Fruit fly (Drosophila melanogaster) whole organism, embryonic: ENCODE measurements around the gene Atg5.
A peak's percentile ranks its signal among the peaks of the same experiment; 100 is the strongest.

Source experiments
- Bgb ChIP-seq: fragments of 200-800 bp; sonication (Bioruptor generic); IDR thresholded peaks from 2 replicates; pipeline ENCODE4 v1.3.6; 2022; ENCODE audit warnings: missing biosample characterization, missing genetic modification characterization; ENCODE audit not compliant: partially characterized antibody
- CG10209 ChIP-seq: fragments of 200-800 bp; sonication (Bioruptor generic); optimal IDR thresholded peaks from 3 replicates; lab custom pipeline; 2017; ENCODE audit warnings: missing biosample characterization, mild to moderate bottlenecking, missing genetic modification characterization, missing genetic modification reagents
- CG10366 ChIP-seq: fragments of 200-800 bp; sonication (Bioruptor generic); IDR thresholded peaks from 2 replicates; pipeline ENCODE4 v1.3.6; 2022; ENCODE audit warnings: missing biosample characterization, missing genetic modification characterization
- CG10431 ChIP-seq: fragments of 200-800 bp; sonication (Bioruptor generic); optimal IDR thresholded peaks from 3 replicates; lab custom pipeline; 2018; ENCODE audit warnings: missing biosample characterization, mild to moderate bottlenecking, missing genetic modification characterization
- CG10959 ChIP-seq: fragments of 200-800 bp; sonication (Bioruptor generic); IDR thresholded peaks from 2 replicates; pipeline ENCODE4 v1.3.6; 2022; ENCODE audit warnings: missing biosample characterization, missing genetic modification characterization
- CG11093 ChIP-seq: fragments of 200-800 bp; sonication (Bioruptor generic); IDR thresholded peaks from 3 replicates; pipeline ENCODE4 v1.3.6; 2022; ENCODE audit warnings: missing biosample characterization, missing genetic modification characterization
- CG13123 ChIP-seq: fragments of 200-800 bp; sonication (Bioruptor generic); optimal IDR thresholded peaks from 2 replicates; lab custom pipeline; 2016; ENCODE audit warnings: missing biosample characterization, missing genetic modification characterization
- CG14050 ChIP-seq: fragments of 200-800 bp; sonication (Bioruptor generic); IDR thresholded peaks from 3 replicates; pipeline ENCODE4 v1.3.6; 2022; ENCODE audit warnings: missing biosample characterization, missing genetic modification characterization
- CG14667 ChIP-seq: fragments of 200-800 bp; sonication (Bioruptor generic); IDR thresholded peaks from 2 replicates; pipeline ENCODE4 v1.3.6; 2022; ENCODE audit warnings: missing biosample characterization, missing genetic modification characterization
- CG17328 ChIP-seq: fragments of 200-800 bp; sonication (Bioruptor generic); IDR thresholded peaks from 2 replicates; pipeline ENCODE4 v1.3.6; 2022; ENCODE audit warnings: missing biosample characterization, missing genetic modification characterization
- CG17385 ChIP-seq: fragments of 200-800 bp; sonication (Bioruptor generic); optimal IDR thresholded peaks from 3 replicates; lab custom pipeline; 2018; ENCODE audit warnings: missing biosample characterization, mild to moderate bottlenecking, missing genetic modification characterization
- CG17802 ChIP-seq: fragments of 200-800 bp; sonication (Bioruptor generic); optimal IDR thresholded peaks from 2 replicates; lab custom pipeline; 2018; ENCODE audit warnings: missing biosample characterization, mild to moderate bottlenecking, missing genetic modification characterization, moderate library complexity
- CG18476 ChIP-seq: fragments of 200-800 bp; sonication (Bioruptor generic); optimal IDR thresholded peaks from 2 replicates; lab custom pipeline; 2016; ENCODE audit warnings: missing biosample characterization, mild to moderate bottlenecking, missing genetic modification characterization
- CG2875 ChIP-seq: fragments of 200-800 bp; sonication (Bioruptor generic); optimal IDR thresholded peaks from 2 replicates; lab custom pipeline; 2017; ENCODE audit warnings: missing biosample characterization, mild to moderate bottlenecking, missing genetic modification characterization, missing genetic modification reagents
- CG31441 ChIP-seq: fragments of 200-800 bp; sonication (Bioruptor generic); IDR thresholded peaks from 2 replicates; pipeline ENCODE4 v1.3.6; 2022; ENCODE audit warnings: missing biosample characterization, missing genetic modification characterization
- CG32532 ChIP-seq: fragments of 200-800 bp; sonication (Bioruptor generic); IDR thresholded peaks from 2 replicates; pipeline ENCODE4 v1.3.6; 2022; ENCODE audit warnings: missing biosample characterization, missing genetic modification characterization
- CG4854 ChIP-seq: fragments of 200-800 bp; sonication (Bioruptor generic); optimal IDR thresholded peaks from 2 replicates; lab custom pipeline; 2016; ENCODE audit warnings: missing biosample characterization, missing genetic modification characterization, inconsistent platforms
- CG6765 ChIP-seq: fragments of 200-800 bp; sonication (Bioruptor generic); optimal IDR thresholded peaks from 3 replicates; lab custom pipeline; 2017; ENCODE audit warnings: missing biosample characterization, mild to moderate bottlenecking, missing genetic modification characterization
- CG6791 ChIP-seq: fragments of 200-800 bp; sonication (Bioruptor generic); IDR thresholded peaks from 3 replicates; pipeline ENCODE4 v1.3.6; 2022; ENCODE audit warnings: missing biosample characterization, missing genetic modification characterization; ENCODE audit not compliant: partially characterized antibody
- CG8281 ChIP-seq: fragments of 200-800 bp; sonication (Bioruptor generic); optimal IDR thresholded peaks from 2 replicates; lab custom pipeline; 2018; ENCODE audit warnings: missing biosample characterization, mild to moderate bottlenecking, missing genetic modification characterization, moderate library complexity
- CG8290 ChIP-seq, 3 experiments: fragments of 200-800 bp; sonication (Bioruptor generic); optimal IDR thresholded peaks; 2 replicates each; lab custom pipeline; 2016 to 2019; ENCODE audit warnings: missing biosample characterization in 3 of 3, missing genetic modification characterization in 3 of 3, mild to moderate bottlenecking in 2 of 3, moderate library complexity in 1 of 3
- CG9609 ChIP-seq: fragments of 200-800 bp; sonication (Bioruptor generic); optimal IDR thresholded peaks from 3 replicates; lab custom pipeline; 2016; ENCODE audit warnings: missing biosample characterization, missing genetic modification characterization
- Dfd ChIP-seq, 2 experiments: fragments of >200 bp; optimal IDR thresholded peaks; 2 replicates each; lab custom pipeline; 2017; ENCODE audit warnings: missing biosample characterization in 2 of 2, missing genetic modification characterization in 2 of 2
- Dp ChIP-seq: fragments of 200-800 bp; sonication (Bioruptor generic); optimal IDR thresholded peaks from 2 replicates; lab custom pipeline; 2018; ENCODE audit warnings: missing biosample characterization, mild to moderate bottlenecking, missing genetic modification characterization, moderate library complexity
- Drgx ChIP-seq: fragments of 200-800 bp; sonication (Bioruptor generic); IDR thresholded peaks from 2 replicates; pipeline ENCODE4 v1.3.6; 2022; ENCODE audit warnings: missing biosample characterization, missing genetic modification characterization
- H15 ChIP-seq: fragments of 200-800 bp; sonication (Bioruptor generic); IDR thresholded peaks from 3 replicates; pipeline ENCODE4 v1.3.6; 2022; ENCODE audit warnings: missing biosample characterization, missing genetic modification characterization
- Hr78 ChIP-seq, 2 experiments: fragments of 200-800 bp in 1 of 2; fragments of >200 bp in 1 of 2; sonication (Bioruptor generic) in 1 of 2; optimal IDR thresholded peaks; 2 replicates each; lab custom pipeline; 2017 to 2019; ENCODE audit warnings: missing biosample characterization in 2 of 2, missing genetic modification characterization in 2 of 2, mild to moderate bottlenecking in 1 of 2, moderate library complexity in 1 of 2
- Oli ChIP-seq: fragments of 200-800 bp; sonication (Bioruptor generic); optimal IDR thresholded peaks from 2 replicates; lab custom pipeline; 2018; ENCODE audit warnings: missing biosample characterization, mild to moderate bottlenecking, missing genetic modification characterization, moderate library complexity
- PHDP ChIP-seq: fragments of 200-800 bp; sonication (Bioruptor generic); optimal IDR thresholded peaks from 3 replicates; lab custom pipeline; 2018; ENCODE audit warnings: missing biosample characterization, mild to moderate bottlenecking, missing genetic modification characterization, moderate library complexity
- Ptx1 ChIP-seq: fragments of 200-800 bp; sonication (Bioruptor generic); IDR thresholded peaks from 2 replicates; pipeline ENCODE4 v1.3.6; 2022; ENCODE audit warnings: missing biosample characterization, missing genetic modification characterization
- Sry-δ ChIP-seq: fragments of 200-800 bp; sonication (Bioruptor generic); optimal IDR thresholded peaks from 2 replicates; lab custom pipeline; 2016; ENCODE audit warnings: missing biosample characterization, missing genetic modification characterization
- ash1 ChIP-seq: fragments of 200-800 bp; sonication (Bioruptor generic); optimal IDR thresholded peaks from 2 replicates; lab custom pipeline; 2018; ENCODE audit warnings: missing biosample characterization, mild to moderate bottlenecking, missing genetic modification characterization
- br ChIP-seq: fragments of >200 bp; optimal IDR thresholded peaks from 2 replicates; lab custom pipeline; 2017
- chinmo ChIP-seq: fragments of 200-800 bp; sonication (Bioruptor generic); IDR thresholded peaks from 4 replicates; pipeline ENCODE4 v1.3.6; 2022; ENCODE audit warnings: missing biosample characterization, missing genetic modification characterization; ENCODE audit not compliant: partially characterized antibody
- croc ChIP-seq: fragments of 200-800 bp; sonication (Bioruptor generic); conservative IDR thresholded peaks from 3 replicates; pipeline ENCODE4 v1.3.6; 2022; ENCODE audit warnings: missing biosample characterization, missing genetic modification characterization
- exex ChIP-seq: fragments of 200-800 bp; sonication (Bioruptor generic); optimal IDR thresholded peaks from 4 replicates; lab custom pipeline; 2018; ENCODE audit warnings: missing biosample characterization, mild to moderate bottlenecking, missing genetic modification characterization, moderate library complexity
- inv ChIP-seq: fragments of 200-800 bp; sonication (Bioruptor generic); IDR thresholded peaks from 2 replicates; pipeline ENCODE4 v1.3.6; 2022; ENCODE audit warnings: missing biosample characterization, missing genetic modification characterization; ENCODE audit not compliant: partially characterized antibody
- kni ChIP-seq: fragments of 200-800 bp; sonication (Bioruptor generic); optimal IDR thresholded peaks from 3 replicates; lab custom pipeline; 2017; ENCODE audit warnings: mild to moderate bottlenecking, missing biosample characterization, missing genetic modification reagents, missing genetic modification characterization
- lilli ChIP-seq: fragments of 200-800 bp; sonication (Bioruptor generic); optimal IDR thresholded peaks from 3 replicates; lab custom pipeline; 2016; ENCODE audit warnings: missing biosample characterization, missing genetic modification characterization
- mam ChIP-seq: fragments of 200-800 bp; sonication (Bioruptor generic); optimal IDR thresholded peaks from 3 replicates; lab custom pipeline; 2016; ENCODE audit warnings: missing biosample characterization, missing genetic modification characterization
- nerfin-2 ChIP-seq: fragments of 200-800 bp; sonication (Bioruptor generic); IDR thresholded peaks from 2 replicates; pipeline ENCODE4 v1.3.6; 2022; ENCODE audit warnings: missing biosample characterization, missing genetic modification characterization; ENCODE audit not compliant: partially characterized antibody
- pan ChIP-seq, 4 experiments: fragments of >200 bp in 3 of 4; fragments of 200-800 bp in 1 of 4; sonication (Bioruptor generic) in 1 of 4; optimal IDR thresholded peaks in 3 of 4; IDR thresholded peaks in 1 of 4; 2 replicates each; pipeline versions ENCODE4 v1.3.6 to Lab custom; 2017 to 2022; ENCODE audit warnings: missing biosample characterization in 2 of 4, missing genetic modification characterization in 2 of 4, mixed read lengths in 1 of 4
- prd ChIP-seq, 3 experiments: fragments of >200 bp in 2 of 3; fragments of 200-800 bp in 1 of 3; sonication (Bioruptor generic) in 1 of 3; optimal IDR thresholded peaks in 2 of 3; IDR thresholded peaks in 1 of 3; 2 replicates in 2 of 3; 3 replicates in 1 of 3; pipeline versions ENCODE4 v1.3.6 to Lab custom; 2017 to 2022; ENCODE audit warnings: missing biosample characterization in 1 of 3, missing genetic modification characterization in 1 of 3
- pum ChIP-seq: fragments of 200-800 bp; sonication (Bioruptor generic); optimal IDR thresholded peaks from 2 replicates; lab custom pipeline; 2016; ENCODE audit warnings: missing biosample characterization, missing genetic modification characterization
- seq ChIP-seq: fragments of 200-800 bp; sonication (Bioruptor generic); IDR thresholded peaks from 2 replicates; pipeline ENCODE4 v1.3.6; 2022; ENCODE audit warnings: missing biosample characterization, missing genetic modification characterization
- stwl ChIP-seq: fragments of 200-800 bp; sonication (Bioruptor generic); optimal IDR thresholded peaks from 3 replicates; lab custom pipeline; 2018; ENCODE audit warnings: missing biosample characterization, mild to moderate bottlenecking, missing genetic modification characterization, moderate library complexity
- tna ChIP-seq: fragments of 200-800 bp; sonication (Bioruptor generic); IDR thresholded peaks from 2 replicates; pipeline ENCODE4 v1.3.6; 2022; ENCODE audit warnings: missing biosample characterization, missing genetic modification characterization; ENCODE audit not compliant: partially characterized antibody
- trem ChIP-seq: fragments of 200-800 bp; optimal IDR thresholded peaks from 3 replicates; lab custom pipeline; 2019; ENCODE audit warnings: missing biosample characterization, mild to moderate bottlenecking, missing genetic modification characterization, moderate library complexity
- vnd ChIP-seq: fragments of 200-800 bp; sonication (Bioruptor generic); IDR thresholded peaks from 3 replicates; pipeline ENCODE4 v1.3.6; 2022; ENCODE audit warnings: missing biosample characterization, missing genetic modification characterization; ENCODE audit not compliant: partially characterized antibody

Atg5 gene

DNA sequence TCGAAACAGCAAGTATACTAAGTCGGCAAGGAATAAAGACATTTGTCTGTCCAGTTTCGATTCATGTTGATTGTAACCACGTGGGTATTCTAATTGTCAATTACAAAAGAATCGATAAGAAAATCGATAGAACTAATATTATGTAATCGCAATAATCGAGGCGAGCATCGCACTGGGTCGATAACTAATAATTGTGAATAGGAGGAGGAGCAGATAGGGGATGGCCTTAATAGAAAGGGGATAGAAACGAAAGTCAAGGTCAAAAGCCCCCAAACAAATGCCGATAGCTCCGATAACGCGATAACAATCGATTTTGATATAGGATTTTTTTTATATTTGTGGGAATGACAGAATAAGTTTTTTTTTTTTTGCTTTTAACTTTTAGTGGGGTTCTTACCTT is 38.6 kb downstream of the Atg5 start (continued):
- TF ChIP-seq CG11093 (GFP tag; lab: Robert Waterston, UW) (no peak), CG18476 (GFP tag; lab: Kevin White, UChicago) (no peak), inv (GFP tag; lab: Robert Waterston, UW) (0 out of 2 replicates have a peak, but pooled peaks have one; percentile 36), seq (GFP tag; lab: Robert Waterston, UW) (no peak), CG9609 (GFP tag; lab: Kevin White, UChicago) (no peak), CG17385 (GFP tag; lab: Kevin White, UChicago) (no peak), CG6765 (no peak), nerfin-2 (GFP tag; lab: Robert Waterston, UW) (peak; percentile 65; the same call in 1 of the 2 replicates), Drgx (GFP tag; lab: Robert Waterston, UW) (no peak), kni (no peak), stwl (tag; lab: Kevin White, UChicago) (peak; percentile 22), PHDP (tag; lab: Kevin White, UChicago) (no peak), CG8281 (tag; lab: Kevin White, UChicago) (no peak), CG4854 (no peak), CG6791 (GFP tag; lab: Robert Waterston, UW) (peak; percentile 49; the same call in 1 of the 3 replicates), CG13123 (GFP tag; lab: Kevin White, UChicago) (no peak), CG8290 (GFP tag; optimal IDR thresholded peaks at IDR 0.05; lab: Kevin White, UChicago) (peak; percentile 43), CG8290 (tag; optimal IDR thresholded peaks at IDR 0.05; lab: Kevin White, UChicago) (no peak), prd (optimal IDR thresholded peaks at IDR 0.05; lab: Kevin White, UChicago) (no peak), prd (GFP tag; IDR thresholded peaks at IDR 0.05; lab: Robert Waterston, UW) (no peak), br (lab: Kevin White, UChicago) (no peak), mam (GFP tag; lab: Kevin White, UChicago) (no peak), exex (tag; lab: Kevin White, UChicago) (no peak), trem (no peak), CG10959 (GFP tag; lab: Robert Waterston, UW) (no peak), tna (GFP tag; lab: Robert Waterston, UW) (peak; percentile 56), chinmo (GFP tag; lab: Robert Waterston, UW) (no peak), Dfd (GFP tag; optimal IDR thresholded peaks at IDR 0.05; lab: Kevin White, UChicago) (no peak), croc (GFP tag; lab: Robert Waterston, UW) (no peak), Sry-δ (GFP tag; lab: Kevin White, UChicago) (peak; percentile 16), CG14050 (GFP tag; lab: Robert Waterston, UW) (no peak), Dp (GFP tag; lab: Kevin White, UChicago) (no peak), lilli (GFP tag; lab: Kevin White, UChicago) (no peak), CG31441 (no peak), CG2875 (no peak), CG17328 (GFP tag; lab: Robert Waterston, UW) (no peak), H15 (GFP tag; lab: Robert Waterston, UW) (no peak), CG10209 (GFP tag; lab: Kevin White, UChicago) (no peak), Hr78 (GFP tag; optimal IDR thresholded peaks at IDR 0.05; lab: Kevin White, UChicago) (no peak), vnd (GFP tag; lab: Robert Waterston, UW) (0 out of 3 replicates have a peak, but pooled peaks have one; percentile 30), ash1 (GFP tag; lab: Kevin White, UChicago) (no peak), pum (no peak), CG32532 (GFP tag; lab: Robert Waterston, UW) (no peak), pan (optimal IDR thresholded peaks at IDR 0.05; lab: Kevin White, UChicago) (no peak), pan (GFP tag; optimal IDR thresholded peaks at IDR 0.05 in 1 of 2, IDR thresholded peaks at IDR 0.05 in 1 of 2) (no peak), Bgb (peak; percentile 43; the same call in 1 of the 2 replicates), CG14667 (GFP tag; lab: Robert Waterston, UW) (no peak), Ptx1 (GFP tag; lab: Robert Waterston, UW) (no peak), CG17802 (tag; lab: Kevin White, UChicago) (no peak), CG10366 (GFP tag; lab: Robert Waterston, UW) (no peak), CG10431 (GFP tag; lab: Kevin White, UChicago) (no peak), Oli (tag; lab: Kevin White, UChicago) (no peak)
